Worm (Caenorhabditis elegans) whole organism, mixed stage, embryonic: ENCODE measurements around the gene vab-15.

Source experiments
- M03D4.4 ChIP-seq: sonication (generic microtip); optimal IDR thresholded peaks from 2 replicates; lab custom pipeline; 2017; ENCODE audit warnings: mild to moderate bottlenecking, missing genetic modification characterization, missing compliant biosample characterization
- bed-3 ChIP-seq: fragments of 200-800 bp; sonication (Bioruptor generic); optimal IDR thresholded peaks from 3 replicates; lab custom pipeline; 2018; ENCODE audit warnings: mild to moderate bottlenecking, missing genetic modification characterization, moderate library complexity, missing compliant biosample characterization
- blmp-1 ChIP-seq: fragments of 150-350 bp; optimal IDR thresholded peaks from 2 replicates; lab custom pipeline; 2014; ENCODE audit warnings: missing biosample characterization, missing genetic modification characterization
- ceh-39 ChIP-seq: fragments of 150-350 bp; optimal IDR thresholded peaks from 2 replicates; lab custom pipeline; 2014; ENCODE audit warnings: missing biosample characterization, missing genetic modification characterization
- ceh-43 ChIP-seq: fragments of 200-800 bp; sonication (Bioruptor generic); optimal IDR thresholded peaks from 2 replicates; lab custom pipeline; 2018; ENCODE audit warnings: mild to moderate bottlenecking, missing genetic modification characterization, moderate library complexity, missing compliant biosample characterization
- ceh-83 ChIP-seq: fragments of 200-800 bp; sonication (Bioruptor generic); optimal IDR thresholded peaks from 2 replicates; lab custom pipeline; 2018; ENCODE audit warnings: mild to moderate bottlenecking, missing genetic modification characterization, missing compliant biosample characterization
- ces-1 ChIP-seq: fragments of 150-350 bp; optimal IDR thresholded peaks from 2 replicates; lab custom pipeline; 2014; ENCODE audit warnings: missing biosample characterization, missing genetic modification reagents, missing genetic modification characterization
- cnd-1 ChIP-seq: fragments of 200-800 bp; sonication (Bioruptor generic); optimal IDR thresholded peaks from 2 replicates; lab custom pipeline; 2018; ENCODE audit warnings: mild to moderate bottlenecking, missing genetic modification characterization, missing compliant biosample characterization
- drap-1 ChIP-seq: fragments of 200-800 bp; sonication (Bioruptor generic); optimal IDR thresholded peaks from 3 replicates; lab custom pipeline; 2018; ENCODE audit warnings: mild to moderate bottlenecking, missing genetic modification characterization, missing compliant biosample characterization
- elt-1 ChIP-seq: sonication (generic microtip); optimal IDR thresholded peaks from 2 replicates; lab custom pipeline; 2017; ENCODE audit warnings: missing genetic modification characterization, mild to moderate bottlenecking, missing compliant biosample characterization, antibody characterized with exemption, moderate library complexity, borderline replicate concordance; ENCODE audit not compliant: insufficient read depth
- elt-3 ChIP-seq: fragments of 150-350 bp; optimal IDR thresholded peaks from 2 replicates; lab custom pipeline; 2014; ENCODE audit warnings: missing biosample characterization, missing genetic modification characterization
- flh-1 ChIP-seq: fragments of 200-800 bp; sonication (Bioruptor generic); optimal IDR thresholded peaks from 2 replicates; lab custom pipeline; 2018; ENCODE audit warnings: mild to moderate bottlenecking, missing genetic modification characterization, moderate library complexity, missing compliant biosample characterization
- ham-2 ChIP-seq: fragments of 200-800 bp; sonication (Bioruptor generic); optimal IDR thresholded peaks from 2 replicates; lab custom pipeline; 2018; ENCODE audit warnings: mild to moderate bottlenecking, missing genetic modification characterization, missing compliant biosample characterization
- hlh-1 ChIP-seq: fragments of 150-350 bp; optimal IDR thresholded peaks from 2 replicates; lab custom pipeline; 2014; ENCODE audit warnings: missing biosample characterization, missing genetic modification reagents, missing genetic modification characterization
- lin-13 ChIP-seq: fragments of 150-350 bp; optimal IDR thresholded peaks from 2 replicates; lab custom pipeline; 2014; ENCODE audit warnings: missing biosample characterization, missing genetic modification characterization
- lin-32 ChIP-seq: fragments of 200-800 bp; sonication (Bioruptor generic); optimal IDR thresholded peaks from 2 replicates; lab custom pipeline; 2018; ENCODE audit warnings: mild to moderate bottlenecking, missing genetic modification characterization, missing compliant biosample characterization
- lsy-2 ChIP-seq: fragments of 150-350 bp; optimal IDR thresholded peaks from 2 replicates; lab custom pipeline; 2014; ENCODE audit warnings: missing biosample characterization, missing genetic modification characterization
- mab-5 ChIP-seq: fragments of 150-350 bp; optimal IDR thresholded peaks from 2 replicates; lab custom pipeline; 2014; ENCODE audit warnings: missing biosample characterization, missing genetic modification characterization
- mep-1 ChIP-seq: fragments of 150-350 bp; optimal IDR thresholded peaks from 2 replicates; lab custom pipeline; 2017; ENCODE audit warnings: missing biosample characterization, missing genetic modification reagents, missing genetic modification characterization, inconsistent platforms
- mls-2 ChIP-seq: sonication (generic microtip); optimal IDR thresholded peaks from 2 replicates; lab custom pipeline; 2016; ENCODE audit warnings: mild to moderate bottlenecking, missing genetic modification characterization, moderate library complexity, missing compliant biosample characterization
- nhr-12 ChIP-seq: fragments of 150-350 bp; optimal IDR thresholded peaks from 2 replicates; lab custom pipeline; 2014; ENCODE audit warnings: missing biosample characterization, missing genetic modification characterization
- nhr-2 ChIP-seq: fragments of 150-350 bp; optimal IDR thresholded peaks from 2 replicates; lab custom pipeline; 2014; ENCODE audit warnings: missing biosample characterization, missing genetic modification characterization
- nhr-237 ChIP-seq: fragments of 150-350 bp; optimal IDR thresholded peaks from 2 replicates; lab custom pipeline; 2014; ENCODE audit warnings: missing biosample characterization, missing genetic modification characterization
- nhr-28 ChIP-seq: fragments of 150-350 bp; optimal IDR thresholded peaks from 2 replicates; lab custom pipeline; 2014; ENCODE audit warnings: missing biosample characterization, missing genetic modification characterization
- nhr-76 ChIP-seq: sonication (generic microtip); optimal IDR thresholded peaks from 2 replicates; lab custom pipeline; 2017; ENCODE audit warnings: missing biosample characterization, missing genetic modification characterization
- pha-4 ChIP-seq: fragments of 150-350 bp; optimal IDR thresholded peaks from 2 replicates; lab custom pipeline; 2018; ENCODE audit warnings: missing biosample characterization, missing genetic modification reagents, missing genetic modification characterization
- sem-2 ChIP-seq: fragments of 200-800 bp; sonication (Bioruptor generic); optimal IDR thresholded peaks from 2 replicates; lab custom pipeline; 2018; ENCODE audit warnings: mild to moderate bottlenecking, missing genetic modification characterization, missing compliant biosample characterization
- snpc-4 ChIP-seq: fragments of 150-350 bp; optimal IDR thresholded peaks from 2 replicates; lab custom pipeline; 2014; ENCODE audit warnings: missing biosample characterization, missing genetic modification characterization
- sptf-1 ChIP-seq: sonication (generic microtip); optimal IDR thresholded peaks from 2 replicates; lab custom pipeline; 2017; ENCODE audit warnings: mild to moderate bottlenecking, missing genetic modification characterization, moderate library complexity, missing compliant biosample characterization
- tbx-8 ChIP-seq: fragments of 200-800 bp; sonication (Bioruptor generic); optimal IDR thresholded peaks from 2 replicates; lab custom pipeline; 2018; ENCODE audit warnings: mild to moderate bottlenecking, missing genetic modification characterization, moderate library complexity, missing compliant biosample characterization
- unc-120 ChIP-seq: sonication (generic microtip); optimal IDR thresholded peaks from 2 replicates; lab custom pipeline; 2017; ENCODE audit warnings: missing genetic modification characterization, missing compliant biosample characterization; ENCODE audit not compliant: poor library complexity, severe bottlenecking
- unc-62 ChIP-seq: fragments of 150-350 bp; optimal IDR thresholded peaks from 2 replicates; lab custom pipeline; 2014; ENCODE audit warnings: missing biosample characterization, missing genetic modification reagents, missing genetic modification characterization
- zip-8 ChIP-seq: fragments of 150-350 bp; optimal IDR thresholded peaks from 2 replicates; lab custom pipeline; 2014; ENCODE audit warnings: missing biosample characterization, missing genetic modification characterization
- ztf-11 ChIP-seq: fragments of 150-350 bp; optimal IDR thresholded peaks from 2 replicates; lab custom pipeline; 2014; ENCODE audit warnings: missing biosample characterization, missing genetic modification characterization

Gene vab-15

DNA sequence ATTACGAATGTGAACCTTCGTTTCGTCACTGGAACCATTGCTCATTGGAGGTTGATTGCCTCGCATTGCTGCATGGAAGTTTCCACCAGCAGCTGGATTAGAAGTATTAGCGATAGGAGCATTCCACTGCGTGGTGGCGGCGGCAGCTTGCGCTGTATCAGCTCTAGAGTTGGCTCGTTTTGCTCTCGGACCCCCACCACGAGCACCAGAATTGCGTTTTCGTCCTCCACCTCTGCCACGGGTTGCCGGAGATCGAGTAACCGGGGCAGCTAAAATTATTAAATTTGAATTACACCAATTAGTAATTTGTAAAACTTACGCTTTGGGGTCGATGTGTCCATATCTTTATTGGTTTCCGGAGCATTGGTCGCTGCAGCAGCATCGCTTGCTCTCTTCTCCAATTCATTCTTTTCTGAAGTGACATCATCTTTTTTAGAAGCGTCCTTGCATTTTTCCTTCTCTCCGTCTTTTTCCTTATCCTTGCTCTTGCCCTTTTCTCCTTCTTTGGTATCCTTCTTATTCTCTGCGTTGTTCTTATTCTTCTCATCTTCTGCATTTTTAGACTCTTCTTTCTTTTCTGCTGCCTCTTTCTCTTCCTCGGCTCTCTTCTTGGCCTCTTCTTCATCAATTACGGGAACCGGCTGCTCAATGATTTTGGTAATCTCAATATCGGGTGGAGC lies 32.8 kb upstream of the vab-15 start:
- TF ChIP-seq cnd-1 (tag; lab: Kevin White, UChicago) (no peak), nhr-2 (no peak)
- TF ChIP-seq, all 35 proteins: peak for 0

DNA sequence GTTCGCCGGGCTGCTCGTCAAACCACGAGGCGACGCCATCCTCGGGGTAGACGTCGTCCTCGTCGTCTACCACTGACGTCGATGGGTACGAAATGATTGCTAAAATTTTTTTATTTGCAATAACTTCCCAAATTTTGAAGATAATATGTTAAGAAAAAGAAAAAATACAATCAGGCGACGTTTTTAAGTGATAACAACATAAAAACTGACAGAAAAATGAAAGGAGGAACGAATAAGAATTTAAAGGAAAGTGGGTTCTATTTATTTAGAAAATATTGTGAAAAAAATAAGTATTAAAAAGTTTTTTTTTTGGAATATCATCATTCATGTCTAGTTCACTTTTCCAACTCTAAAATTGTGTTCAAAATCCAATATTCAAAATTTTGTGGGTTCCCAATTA lies 24.9 kb upstream of the vab-15 start, which contains the start of gene dpy-22:
Gene dpy-22, minus strand, starts transcription at position 101 of the 400 bp plus-strand sequence.
- TF ChIP-seq ham-2 (GFP tag; lab: Kevin White, UChicago) (no peak), ceh-43 (GFP tag; lab: Kevin White, UChicago) (no peak), sem-2 (GFP tag; lab: Kevin White, UChicago) (no peak), nhr-237 (no peak), nhr-12 (tag; lab: Kevin White, UChicago) (no peak), hlh-1 (no peak), cnd-1 (tag; lab: Kevin White, UChicago) (no peak), unc-120 (tag; lab: Kevin White, UChicago) (no peak), ceh-83 (no peak)

DNA sequence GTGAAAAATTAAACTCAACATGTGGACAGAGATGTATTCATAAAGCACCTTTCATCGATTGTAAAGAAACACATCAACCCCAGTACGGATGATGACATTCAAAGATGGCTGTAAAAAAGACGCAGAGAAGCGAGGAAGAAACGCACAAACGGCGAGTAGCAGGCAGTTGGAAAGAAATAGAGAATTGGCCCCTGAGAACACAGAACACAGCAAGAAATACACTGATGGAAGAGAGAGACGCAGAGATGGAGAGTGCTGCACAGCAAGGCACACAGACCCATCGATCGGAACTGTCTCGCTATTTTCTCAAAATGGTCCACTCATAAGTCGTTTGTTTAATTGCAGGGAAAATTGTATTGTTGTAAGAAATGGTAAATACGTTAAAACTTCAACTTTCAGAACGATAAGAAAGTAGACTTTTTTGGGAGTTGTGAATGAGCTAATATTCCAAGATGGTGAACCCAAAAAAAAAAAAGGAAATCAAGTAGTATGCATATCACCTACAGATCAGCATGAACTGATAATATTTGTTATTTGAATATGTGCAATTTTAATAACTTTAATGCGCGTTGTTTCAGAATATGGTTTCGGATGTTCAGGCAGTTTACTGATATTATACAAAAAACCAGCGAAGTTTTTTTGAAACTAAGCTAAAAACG lies 24.3 kb upstream of the vab-15 start:
- no peak for TF ChIP-seq nhr-237
- no peak for TF ChIP-seq M03D4.4 (tag; lab: Kevin White, UChicago)
- TF ChIP-seq zip-8 (tag; lab: Kevin White, UChicago): no peak
- no peak for TF ChIP-seq tbx-8 (GFP tag; lab: Kevin White, UChicago)
- TF ChIP-seq mls-2 (tag; lab: Kevin White, UChicago): peak; percentile 51
- TF ChIP-seq drap-1 (GFP tag; lab: Kevin White, UChicago): no peak
- TF ChIP-seq sptf-1 (tag; lab: Kevin White, UChicago): peak; percentile 45
- TF ChIP-seq unc-120 (tag; lab: Kevin White, UChicago): peak; percentile 63
- peak; percentile 73 for TF ChIP-seq pha-4 (tag; lab: Kevin White, UChicago)
- TF ChIP-seq ceh-43 (GFP tag; lab: Kevin White, UChicago): no peak
- TF ChIP-seq nhr-12 (tag; lab: Kevin White, UChicago): no peak
- TF ChIP-seq lsy-2 (tag; lab: Kevin White, UChicago): no peak
- TF ChIP-seq elt-1 (tag; lab: Kevin White, UChicago): no peak
- TF ChIP-seq nhr-28 (tag; lab: Kevin White, UChicago): no peak
- TF ChIP-seq blmp-1 (tag; lab: Kevin White, UChicago): no peak
- no peak for TF ChIP-seq unc-62
- TF ChIP-seq hlh-1: peak; percentile 25
- TF ChIP-seq ztf-11 (tag; lab: Kevin White, UChicago): no peak
- TF ChIP-seq ham-2 (GFP tag; lab: Kevin White, UChicago): peak; percentile 62
- no peak for TF ChIP-seq mep-1
- no peak for TF ChIP-seq ces-1
- TF ChIP-seq lin-13 (tag; lab: Kevin White, UChicago): peak; percentile 30
- no peak for TF ChIP-seq lin-32 (GFP tag; lab: Kevin White, UChicago)
- TF ChIP-seq ceh-39: no peak
- no peak for TF ChIP-seq mab-5 (tag; lab: Kevin White, UChicago)
- no peak for TF ChIP-seq elt-3 (tag; lab: Kevin White, UChicago)
- TF ChIP-seq snpc-4 (tag; lab: Kevin White, UChicago): no peak
- no peak for TF ChIP-seq flh-1 (GFP tag; lab: Kevin White, UChicago)
- no peak for TF ChIP-seq sem-2 (GFP tag; lab: Kevin White, UChicago)
- peak; percentile 6 for TF ChIP-seq nhr-2
- no peak for TF ChIP-seq bed-3 (GFP tag; lab: Kevin White, UChicago)
- TF ChIP-seq nhr-76 (tag; lab: Kevin White, UChicago): no peak
- no peak for TF ChIP-seq ceh-83
